ENCODE assay signal across 1 fruit fly cellular context in genomic region chr3L:7371290-7371689, dm6.
TF ChIP-seq lines count a peak whose summit lies in the region.

No protein-coding gene starts in this region.

TF ChIP-seq in whole organism, embryonic, 481 proteins besides CTCF, POLR2A, EP300 and RAD21 (continued from another document):
- TF ChIP-seq Atf3 (GFP tag; optimal IDR thresholded peaks at IDR 0.05; lab: Kevin White, UChicago) (no peak), gcm2 (GFP tag; optimal IDR thresholded peaks at IDR 0.05; lab: Kevin White, UChicago) (no peak), CG10462 (GFP tag; optimal IDR thresholded peaks at IDR 0.05; lab: Kevin White, UChicago) (no peak), CG43689 (GFP tag; IDR thresholded peaks at IDR 0.05; lab: Robert Waterston, UW) (no peak), Sry-β (GFP tag; optimal IDR thresholded peaks at IDR 0.05; lab: Kevin White, UChicago) (peak; percentile 86), nom (GFP tag; optimal IDR thresholded peaks at IDR 0.05; lab: Kevin White, UChicago) (no peak), Dref (GFP tag; IDR thresholded peaks at IDR 0.05; lab: Robert Waterston, UW) (no peak), Fer1 (GFP tag; optimal IDR thresholded peaks at IDR 0.05; lab: Kevin White, UChicago) (no peak), BtbVII (GFP tag; optimal IDR thresholded peaks at IDR 0.05; lab: Kevin White, UChicago) (no peak), CG2199 (GFP tag; IDR thresholded peaks at IDR 0.05; lab: Robert Waterston, UW) (0 out of 3 replicates have a peak, but pooled peaks have one; percentile 22), insv (GFP tag; optimal IDR thresholded peaks at IDR 0.05; lab: Kevin White, UChicago) (peak in 1 of 2 experiments; percentile 7), CG14441 (GFP tag; IDR thresholded peaks at IDR 0.05; lab: Robert Waterston, UW) (no peak), cad (GFP tag; optimal IDR thresholded peaks at IDR 0.05; lab: Kevin White, UChicago) (peak; percentile 80), CG12659 (GFP tag; optimal IDR thresholded peaks at IDR 0.05; lab: Kevin White, UChicago) (no peak), prd (optimal IDR thresholded peaks at IDR 0.05; lab: Kevin White, UChicago) (no peak), prd (GFP tag; IDR thresholded peaks at IDR 0.05; lab: Robert Waterston, UW) (no peak), Usf (GFP tag; optimal IDR thresholded peaks at IDR 0.05; lab: Kevin White, UChicago) (no peak), Rfx (GFP tag; IDR thresholded peaks at IDR 0.05; lab: Robert Waterston, UW) (no peak), gro (GFP tag; optimal IDR thresholded peaks at IDR 0.05; lab: Kevin White, UChicago) (no peak), CG17829 (tag; optimal IDR thresholded peaks at IDR 0.05; lab: Kevin White, UChicago) (no peak), HLH4C (GFP tag; IDR thresholded peaks at IDR 0.05; lab: Robert Waterston, UW; ENCODE audit: partially characterized antibody) (no peak), chm (GFP tag; IDR thresholded peaks at IDR 0.05; lab: Robert Waterston, UW) (0 out of 2 replicates have a peak, but pooled peaks have one; percentile 26), Nf-YB (GFP tag; optimal IDR thresholded peaks at IDR 0.05; lab: Kevin White, UChicago) (no peak), row (GFP tag; IDR thresholded peaks at IDR 0.05; lab: Robert Waterston, UW) (peak; percentile 42; the same call in 2 of the 3 replicates), wor (GFP tag; IDR thresholded peaks at IDR 0.05; lab: Robert Waterston, UW) (no peak), Kr (GFP tag; optimal IDR thresholded peaks at IDR 0.05; lab: Kevin White, UChicago) (no peak), lola (GFP tag; optimal IDR thresholded peaks at IDR 0.05; lab: Kevin White, UChicago) (no peak), CG14860 (GFP tag; IDR thresholded peaks at IDR 0.05; lab: Robert Waterston, UW; ENCODE audit: partially characterized antibody) (no peak), z (GFP tag; IDR thresholded peaks at IDR 0.05; lab: Robert Waterston, UW) (no peak), corto (GFP tag; optimal IDR thresholded peaks at IDR 0.05; lab: Kevin White, UChicago) (no peak), Six4 (GFP tag; optimal IDR thresholded peaks at IDR 0.05; lab: Kevin White, UChicago) (no peak), Myb (GFP tag; optimal IDR thresholded peaks at IDR 0.05; lab: Kevin White, UChicago) (no peak), CG14667 (GFP tag; IDR thresholded peaks at IDR 0.05; lab: Robert Waterston, UW) (no peak)
